Worm (Caenorhabditis elegans) whole organism, L4/young adult: ENCODE data around the gene mrps-14.

Source experiments
- W03F9.2 ChIP-seq: fragments of 150-350 bp; optimal IDR thresholded peaks from 2 replicates; lab custom pipeline; 2014; ENCODE audit warnings: missing biosample characterization, missing genetic modification characterization
- him-1 ChIP-seq: sonication (generic microtip); optimal IDR thresholded peaks from 2 replicates; lab custom pipeline; 2016; ENCODE audit warnings: missing genotype, missing genetic modification reagents, missing genetic modification characterization, missing compliant biosample characterization

- TF ChIP-seq him-1: peak; percentile 70
- TF ChIP-seq W03F9.2 (tag; lab: Kevin White, UChicago): peak; percentile 79
Observed at ce11 chrII:10248355-10249041, 6.2 kb upstream of the mrps-14 start, which contains the start of gene atad-3.
